Fruit fly (Drosophila melanogaster) whole organism, embryonic: ENCODE data around the gene Acp63F.

Experiments
- Aef1 ChIP-seq: fragments of 200-800 bp; sonication (Bioruptor generic); IDR thresholded peaks from 3 replicates; pipeline ENCODE4 v1.3.6; 2022; ENCODE audit warnings: missing biosample characterization, missing genetic modification characterization
- Bdp1 ChIP-seq: fragments of 200-800 bp; sonication (Bioruptor generic); optimal IDR thresholded peaks from 3 replicates; lab custom pipeline; 2016; ENCODE audit warnings: missing biosample characterization, missing genetic modification characterization
- Bgb ChIP-seq: fragments of 200-800 bp; sonication (Bioruptor generic); IDR thresholded peaks from 2 replicates; pipeline ENCODE4 v1.3.6; 2022; ENCODE audit warnings: missing biosample characterization, missing genetic modification characterization; ENCODE audit not compliant: partially characterized antibody
- Bteb2 ChIP-seq: fragments of 200-800 bp; sonication (Bioruptor generic); optimal IDR thresholded peaks from 2 replicates; lab custom pipeline; 2016; ENCODE audit warnings: missing biosample characterization, missing genetic modification characterization
- CG10654 ChIP-seq: fragments of 200-800 bp; sonication (Bioruptor generic); optimal IDR thresholded peaks from 2 replicates; lab custom pipeline; 2016; ENCODE audit warnings: missing biosample characterization, missing genetic modification characterization
- CG12219 ChIP-seq: fragments of 200-800 bp; sonication (Bioruptor generic); optimal IDR thresholded peaks from 3 replicates; lab custom pipeline; 2018; ENCODE audit warnings: missing biosample characterization, mild to moderate bottlenecking, missing genetic modification characterization
- CG12744 ChIP-seq: fragments of 200-800 bp; sonication (Bioruptor generic); optimal IDR thresholded peaks from 2 replicates; lab custom pipeline; 2016; ENCODE audit warnings: missing biosample characterization, missing genetic modification characterization
- CG14014 ChIP-seq: fragments of 200-800 bp; sonication (Bioruptor generic); IDR thresholded peaks from 2 replicates; pipeline ENCODE4 v1.3.6; 2022; ENCODE audit warnings: missing biosample characterization, missing genetic modification characterization
- CG15696 ChIP-seq: fragments of 200-800 bp; sonication (Bioruptor generic); optimal IDR thresholded peaks from 2 replicates; lab custom pipeline; 2019; ENCODE audit warnings: missing biosample characterization, mild to moderate bottlenecking, missing genetic modification characterization, moderate library complexity
- CG1647 ChIP-seq: fragments of 200-800 bp; sonication (Bioruptor generic); optimal IDR thresholded peaks from 3 replicates; lab custom pipeline; 2016; ENCODE audit warnings: missing biosample characterization, missing genetic modification characterization
- CG16779 ChIP-seq: fragments of 200-800 bp; sonication (Bioruptor generic); IDR thresholded peaks from 2 replicates; pipeline ENCODE4 v1.3.6; 2022; ENCODE audit warnings: missing biosample characterization, missing genetic modification characterization
- CG17186 ChIP-seq: fragments of 200-800 bp; sonication (Bioruptor generic); optimal IDR thresholded peaks from 3 replicates; lab custom pipeline; 2017; ENCODE audit warnings: missing biosample characterization, missing genetic modification reagents, missing genetic modification characterization
- CG31441 ChIP-seq: fragments of 200-800 bp; sonication (Bioruptor generic); IDR thresholded peaks from 2 replicates; pipeline ENCODE4 v1.3.6; 2022; ENCODE audit warnings: missing biosample characterization, missing genetic modification characterization
- CG3281 ChIP-seq: fragments of 200-800 bp; sonication (Bioruptor generic); optimal IDR thresholded peaks from 3 replicates; lab custom pipeline; 2017; ENCODE audit warnings: missing biosample characterization, mild to moderate bottlenecking, missing genetic modification characterization
- CG3726 ChIP-seq: fragments of 200-800 bp; sonication (Bioruptor generic); IDR thresholded peaks from 3 replicates; pipeline ENCODE4, ENCODE4 v1.3.6; 2022; ENCODE audit warnings: missing biosample characterization, missing genetic modification characterization
- CG4820 ChIP-seq: fragments of 200-800 bp; sonication (Bioruptor generic); optimal IDR thresholded peaks from 3 replicates; lab custom pipeline; 2016; ENCODE audit warnings: missing biosample characterization, missing genetic modification characterization
- CG5180 ChIP-seq: fragments of 200-800 bp; sonication (Bioruptor generic); optimal IDR thresholded peaks from 3 replicates; lab custom pipeline; 2017; ENCODE audit warnings: missing biosample characterization, missing genetic modification characterization, mild to moderate bottlenecking, moderate library complexity, missing genetic modification reagents
- CG6175 ChIP-seq: fragments of 200-800 bp; sonication (Bioruptor generic); IDR thresholded peaks from 3 replicates; pipeline ENCODE4 v1.3.6; 2022; ENCODE audit warnings: missing biosample characterization, missing genetic modification characterization
- CG8359 ChIP-seq: fragments of 200-800 bp; sonication (Bioruptor generic); optimal IDR thresholded peaks from 2 replicates; lab custom pipeline; 2017; ENCODE audit warnings: missing biosample characterization, mild to moderate bottlenecking, missing genetic modification characterization, borderline replicate concordance
- Dip2 ChIP-seq: fragments of 200-800 bp; sonication (Bioruptor generic); IDR thresholded peaks from 2 replicates; pipeline ENCODE4 v1.3.6; 2022; ENCODE audit warnings: missing biosample characterization, missing genetic modification characterization
- Jarid2 ChIP-seq: fragments of 200-800 bp; sonication (Bioruptor generic); optimal IDR thresholded peaks from 3 replicates; lab custom pipeline; 2017; ENCODE audit warnings: mild to moderate bottlenecking, missing biosample characterization, missing genetic modification reagents, missing genetic modification characterization
- Meics ChIP-seq: fragments of 200-800 bp; sonication (Bioruptor generic); optimal IDR thresholded peaks from 2 replicates; lab custom pipeline; 2017; ENCODE audit warnings: missing biosample characterization, mild to moderate bottlenecking, missing genetic modification characterization
- NC2β ChIP-seq: fragments of 200-800 bp; sonication (Bioruptor generic); optimal IDR thresholded peaks from 2 replicates; lab custom pipeline; 2016; ENCODE audit warnings: missing biosample characterization, missing genetic modification characterization
- Nf-YA ChIP-seq: fragments of 200-800 bp; sonication (Bioruptor generic); IDR thresholded peaks from 2 replicates; pipeline ENCODE4 v1.3.6; 2022; ENCODE audit warnings: missing biosample characterization, missing genetic modification characterization
- Oli ChIP-seq: fragments of 200-800 bp; sonication (Bioruptor generic); optimal IDR thresholded peaks from 2 replicates; lab custom pipeline; 2018; ENCODE audit warnings: missing biosample characterization, mild to moderate bottlenecking, missing genetic modification characterization, moderate library complexity
- Optix ChIP-seq: fragments of 200-800 bp; sonication (Bioruptor generic); IDR thresholded peaks from 3 replicates; pipeline ENCODE4 v1.3.6; 2022; ENCODE audit warnings: missing biosample characterization, missing genetic modification characterization
- Pdp1 ChIP-seq, 2 experiments: fragments of 200-800 bp; sonication (Bioruptor generic); optimal IDR thresholded peaks; 3 replicates each; lab custom pipeline; 2016; ENCODE audit warnings: missing biosample characterization in 2 of 2, missing genetic modification characterization in 2 of 2, mild to moderate bottlenecking in 1 of 2, moderate library complexity in 1 of 2
- Ptx1 ChIP-seq: fragments of 200-800 bp; sonication (Bioruptor generic); IDR thresholded peaks from 2 replicates; pipeline ENCODE4 v1.3.6; 2022; ENCODE audit warnings: missing biosample characterization, missing genetic modification characterization
- Ravus ChIP-seq: fragments of 200-800 bp; sonication (Bioruptor generic); IDR thresholded peaks from 2 replicates; pipeline ENCODE4 v1.3.6; 2022; ENCODE audit warnings: missing biosample characterization, missing genetic modification characterization
- Sry-β ChIP-seq: fragments of 200-800 bp; sonication (Bioruptor generic); optimal IDR thresholded peaks from 2 replicates; lab custom pipeline; 2018; ENCODE audit warnings: missing biosample characterization, mild to moderate bottlenecking, missing genetic modification characterization, moderate library complexity
- Xrp1 ChIP-seq: fragments of 200-800 bp; sonication (Bioruptor generic); IDR thresholded peaks from 2 replicates; pipeline ENCODE4 v1.3.6; 2022; ENCODE audit warnings: missing biosample characterization, missing genetic modification characterization
- bowl ChIP-seq: fragments of 200-800 bp; sonication (Bioruptor generic); IDR thresholded peaks from 2 replicates; pipeline ENCODE4 v1.3.6; 2022; ENCODE audit warnings: missing biosample characterization, missing genetic modification characterization
- corto ChIP-seq: fragments of 200-800 bp; sonication (Bioruptor generic); optimal IDR thresholded peaks from 2 replicates; lab custom pipeline; 2016; ENCODE audit warnings: missing biosample characterization, mild to moderate bottlenecking, missing genetic modification characterization, moderate library complexity
- crol ChIP-seq: fragments of 200-800 bp; sonication (Bioruptor generic); IDR thresholded peaks from 2 replicates; pipeline ENCODE4 v1.3.6; 2022; ENCODE audit warnings: missing biosample characterization, missing genetic modification characterization
- da ChIP-seq: fragments of 200-800 bp; sonication (Bioruptor generic); optimal IDR thresholded peaks from 2 replicates; lab custom pipeline; 2016; ENCODE audit warnings: missing biosample characterization, missing genetic modification characterization
- dpn ChIP-seq, 2 experiments: fragments of 200-800 bp; sonication (Bioruptor generic); optimal IDR thresholded peaks; 3 replicates each; lab custom pipeline; 2016; ENCODE audit warnings: missing biosample characterization in 2 of 2, missing genetic modification characterization in 2 of 2
- gsb-n ChIP-seq: fragments of 200-800 bp; sonication (Bioruptor generic); optimal IDR thresholded peaks from 3 replicates; lab custom pipeline; 2018; ENCODE audit warnings: missing biosample characterization, mild to moderate bottlenecking, missing genetic modification characterization
- gt ChIP-seq: fragments of 200-800 bp; sonication (Bioruptor generic); IDR thresholded peaks from 2 replicates; pipeline ENCODE4 v1.3.6; 2022; ENCODE audit warnings: missing biosample characterization, missing genetic modification characterization
- ham ChIP-seq: fragments of 200-800 bp; sonication (Bioruptor generic); IDR thresholded peaks from 2 replicates; pipeline ENCODE4 v1.3.6; 2022; ENCODE audit warnings: missing biosample characterization, missing genetic modification characterization
- ken ChIP-seq: fragments of 200-800 bp; sonication (Bioruptor generic); IDR thresholded peaks from 3 replicates; pipeline ENCODE4 v1.3.6; 2022; ENCODE audit warnings: missing biosample characterization, missing genetic modification characterization
- lab ChIP-seq: fragments of 200-800 bp; sonication (Bioruptor generic); optimal IDR thresholded peaks from 3 replicates; lab custom pipeline; 2017; ENCODE audit warnings: missing biosample characterization, missing genetic modification characterization, mild to moderate bottlenecking, moderate library complexity, missing genetic modification reagents
- lov ChIP-seq, 2 experiments: fragments of 200-800 bp in 1 of 2; fragments of >200 bp in 1 of 2; sonication (Bioruptor generic) in 1 of 2; IDR thresholded peaks in 1 of 2; optimal IDR thresholded peaks in 1 of 2; 2 replicates in 1 of 2; 3 replicates in 1 of 2; pipeline versions ENCODE4 v1.3.6 to Lab custom; 2017 to 2022; ENCODE audit warnings: missing biosample characterization in 1 of 2, missing genetic modification characterization in 1 of 2
- nom ChIP-seq: fragments of 200-800 bp; sonication (Bioruptor generic); optimal IDR thresholded peaks from 2 replicates; lab custom pipeline; 2017; ENCODE audit warnings: missing biosample characterization, missing genetic modification characterization, mild to moderate bottlenecking, moderate library complexity, missing genetic modification reagents
- org-1 ChIP-seq: fragments of 200-800 bp; sonication (Bioruptor generic); optimal IDR thresholded peaks from 2 replicates; lab custom pipeline; 2017; ENCODE audit warnings: missing biosample characterization, missing genetic modification characterization
- pum ChIP-seq: fragments of 200-800 bp; sonication (Bioruptor generic); optimal IDR thresholded peaks from 2 replicates; lab custom pipeline; 2016; ENCODE audit warnings: missing biosample characterization, missing genetic modification characterization
- ro ChIP-seq: fragments of 200-800 bp; sonication (Bioruptor generic); IDR thresholded peaks from 2 replicates; pipeline ENCODE4 v1.3.6; 2022; ENCODE audit warnings: missing biosample characterization, missing genetic modification characterization
- run ChIP-seq: fragments of 200-800 bp; sonication (Bioruptor generic); optimal IDR thresholded peaks from 3 replicates; lab custom pipeline; 2018; ENCODE audit warnings: missing biosample characterization, mild to moderate bottlenecking, missing genetic modification characterization
- z ChIP-seq: fragments of 200-800 bp; sonication (Bioruptor generic); IDR thresholded peaks from 3 replicates; pipeline ENCODE4 v1.3.6; 2022; ENCODE audit warnings: missing biosample characterization, missing genetic modification characterization
- zf30C ChIP-seq: fragments of 200-800 bp; sonication (Bioruptor generic); optimal IDR thresholded peaks from 3 replicates; lab custom pipeline; 2018; ENCODE audit warnings: missing biosample characterization, mild to moderate bottlenecking, missing genetic modification characterization
- zfh1 ChIP-seq: fragments of 200-800 bp; sonication (Bioruptor generic); IDR thresholded peaks from 3 replicates; pipeline ENCODE4 v1.3.6; 2022; ENCODE audit warnings: missing biosample characterization, missing genetic modification characterization
- zfh2 ChIP-seq: fragments of 200-800 bp; sonication (Bioruptor generic); optimal IDR thresholded peaks from 2 replicates; lab custom pipeline; 2016; ENCODE audit warnings: missing biosample characterization, missing genetic modification characterization

The Acp63F gene

DNA sequence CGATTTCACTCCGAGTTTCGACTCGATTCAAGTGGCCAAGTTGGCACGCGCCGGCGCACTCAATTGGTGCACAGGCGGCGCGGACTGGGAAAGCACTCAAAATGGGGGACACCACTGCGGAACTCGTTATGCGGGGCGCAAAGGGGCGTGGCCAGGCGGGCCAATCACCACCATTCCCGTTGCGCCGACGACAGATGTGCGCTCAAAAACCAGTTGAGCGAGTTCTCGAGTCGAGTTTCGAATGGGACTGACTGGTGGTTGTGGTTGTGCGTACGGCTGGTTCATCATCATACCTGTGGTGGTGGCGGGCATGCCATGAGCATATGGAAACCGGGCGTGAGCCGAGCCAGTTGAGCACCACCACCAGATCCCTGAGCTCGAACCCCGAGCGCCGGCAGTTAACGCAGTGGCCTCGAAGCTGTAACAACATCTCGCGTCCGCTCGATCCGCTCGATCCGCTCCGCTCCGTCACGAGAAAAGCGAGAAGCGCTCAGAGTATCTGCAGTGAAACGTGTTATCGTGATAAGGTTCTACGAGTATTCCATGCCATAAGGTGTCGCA lies 29.7 kb upstream of the Acp63F start, which contains the start of gene Awh (continued):
- TF ChIP-seq ham (GFP tag; lab: Robert Waterston, UW) (no peak), Xrp1 (no peak), crol (GFP tag; lab: Robert Waterston, UW) (peak; percentile 36), ken (GFP tag; lab: Robert Waterston, UW) (no peak), Oli (tag; lab: Kevin White, UChicago) (peak; percentile 40), CG1647 (GFP tag; lab: Kevin White, UChicago) (no peak), CG12219 (GFP tag; lab: Kevin White, UChicago) (no peak), CG4820 (no peak), CG10654 (GFP tag; lab: Kevin White, UChicago) (no peak), Meics (GFP tag; lab: Kevin White, UChicago) (no peak), Nf-YA (GFP tag; lab: Robert Waterston, UW) (peak; percentile 74), nom (peak; percentile 23), zfh1 (GFP tag; lab: Robert Waterston, UW) (no peak), bowl (GFP tag; lab: Robert Waterston, UW) (no peak; the same call in 1 of the 2 replicates), Ravus (no peak), Aef1 (GFP tag; lab: Robert Waterston, UW) (no peak), da (GFP tag; lab: Kevin White, UChicago) (no peak), lab (GFP tag; lab: Kevin White, UChicago) (no peak), CG8359 (GFP tag; lab: Kevin White, UChicago) (no peak), CG16779 (GFP tag; lab: Robert Waterston, UW) (no peak), Pdp1 (GFP tag; optimal IDR thresholded peaks at IDR 0.05; lab: Kevin White, UChicago) (no peak), CG3281 (GFP tag; lab: Kevin White, UChicago) (no peak), lov (optimal IDR thresholded peaks at IDR 0.05; lab: Kevin White, UChicago) (no peak), lov (GFP tag; IDR thresholded peaks at IDR 0.05; lab: Robert Waterston, UW) (no peak), gt (GFP tag; lab: Robert Waterston, UW) (no peak), Jarid2 (GFP tag; lab: Kevin White, UChicago) (peak; percentile 92), CG3726 (GFP tag; lab: Robert Waterston, UW) (no peak), zfh2 (no peak), zf30C (no peak), corto (GFP tag; lab: Kevin White, UChicago) (no peak), z (GFP tag; lab: Robert Waterston, UW) (peak; percentile 99), NC2β (GFP tag; lab: Kevin White, UChicago) (no peak), CG17186 (no peak), Sry-β (GFP tag; lab: Kevin White, UChicago) (no peak), Dip2 (GFP tag; lab: Robert Waterston, UW) (no peak), Bteb2 (GFP tag; lab: Kevin White, UChicago) (no peak), pum (no peak), ro (GFP tag; lab: Robert Waterston, UW) (no peak), org-1 (GFP tag; lab: Kevin White, UChicago) (no peak), CG15696 (no peak), run (tag; lab: Kevin White, UChicago) (no peak), dpn (GFP tag; optimal IDR thresholded peaks at IDR 0.05; lab: Kevin White, UChicago) (no peak), Bdp1 (GFP tag; lab: Kevin White, UChicago) (no peak), CG12744 (GFP tag; lab: Kevin White, UChicago) (no peak), CG5180 (GFP tag; lab: Kevin White, UChicago) (peak; percentile 78), CG6175 (GFP tag; lab: Robert Waterston, UW) (no peak), CG14014 (GFP tag; lab: Robert Waterston, UW) (no peak), gsb-n (tag; lab: Kevin White, UChicago) (no peak), Ptx1 (GFP tag; lab: Robert Waterston, UW) (no peak), Optix (GFP tag; lab: Robert Waterston, UW) (no peak), CG31441 (GFP tag; lab: Robert Waterston, UW) (no peak), Bgb (peak; percentile 82; the same call in 1 of the 2 replicates)
